Worm (Caenorhabditis elegans): ENCODE results near the gene ncs-1.

ncs-1 gene

DNA sequence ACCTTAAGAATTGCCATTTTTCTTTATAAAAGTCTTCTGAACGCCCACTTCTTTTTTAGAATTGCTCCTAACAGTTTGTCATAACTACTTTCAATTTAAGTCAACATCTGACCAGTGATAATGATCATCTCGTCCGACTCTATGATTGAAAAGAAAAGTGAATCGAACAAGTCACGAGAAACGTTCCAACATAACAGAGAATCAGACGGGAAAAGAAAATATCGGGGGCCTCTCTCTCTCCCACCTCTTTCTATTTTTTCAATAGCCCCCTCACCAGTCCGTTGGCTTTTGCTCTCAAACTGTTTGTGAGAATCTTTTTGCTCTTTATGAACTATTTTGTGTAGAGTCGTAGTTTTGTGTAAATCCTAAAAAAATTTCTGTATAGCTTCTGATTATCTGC, 35.4 kb downstream of the ncs-1 start:
- TF ChIP-seq Y22D7AL.16 (tag; optimal IDR thresholded peaks at IDR 0.05): no peak
- no peak for TF ChIP-seq tbx-7 (tag; optimal IDR thresholded peaks at IDR 0.05)
- TF ChIP-seq tbx-2 (tag; optimal IDR thresholded peaks at IDR 0.05): no peak
- TF ChIP-seq K09A11.1 (tag; optimal IDR thresholded peaks at IDR 0.05; ENCODE audit: insufficient read depth): no peak
- TF ChIP-seq F13H6.1 (tag; optimal IDR thresholded peaks at IDR 0.05): no peak

DNA sequence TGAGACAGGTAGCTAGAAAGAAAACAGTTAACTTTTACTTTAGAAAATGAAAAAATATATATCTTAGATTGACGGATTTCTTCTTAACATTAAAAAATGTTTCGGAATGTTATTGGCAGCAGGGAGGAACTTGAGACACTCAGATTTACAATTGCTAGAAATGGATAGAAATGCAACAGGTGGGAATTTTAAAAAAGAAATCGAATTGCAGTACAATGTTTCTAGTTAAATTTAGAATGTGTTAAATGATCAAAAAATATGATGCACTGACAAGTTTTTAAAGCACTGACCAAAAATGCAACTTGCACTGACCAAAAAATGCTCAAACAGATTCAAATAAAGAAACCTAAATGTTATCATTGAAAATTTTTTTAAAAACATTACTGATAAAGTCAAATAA, 36.9 kb downstream of the ncs-1 start:
- TF ChIP-seq ets-4 (tag; optimal IDR thresholded peaks at IDR 0.05) (no peak), ceh-6 (GFP tag; optimal IDR thresholded peaks at IDR 0.05) (no peak), syd-9 (tag; optimal IDR thresholded peaks at IDR 0.05) (no peak), tbx-2 (tag; optimal IDR thresholded peaks at IDR 0.05) (no peak), T23F11.4 (GFP tag; optimal IDR thresholded peaks at IDR 0.05) (no peak), dmd-4 (tag; optimal IDR thresholded peaks at IDR 0.05; ENCODE audit: borderline replicate concordance) (no peak), zip-5 (tag; optimal IDR thresholded peaks at IDR 0.05) (no peak), eyg-1 (tag; optimal IDR thresholded peaks at IDR 0.05) (no peak)

DNA sequence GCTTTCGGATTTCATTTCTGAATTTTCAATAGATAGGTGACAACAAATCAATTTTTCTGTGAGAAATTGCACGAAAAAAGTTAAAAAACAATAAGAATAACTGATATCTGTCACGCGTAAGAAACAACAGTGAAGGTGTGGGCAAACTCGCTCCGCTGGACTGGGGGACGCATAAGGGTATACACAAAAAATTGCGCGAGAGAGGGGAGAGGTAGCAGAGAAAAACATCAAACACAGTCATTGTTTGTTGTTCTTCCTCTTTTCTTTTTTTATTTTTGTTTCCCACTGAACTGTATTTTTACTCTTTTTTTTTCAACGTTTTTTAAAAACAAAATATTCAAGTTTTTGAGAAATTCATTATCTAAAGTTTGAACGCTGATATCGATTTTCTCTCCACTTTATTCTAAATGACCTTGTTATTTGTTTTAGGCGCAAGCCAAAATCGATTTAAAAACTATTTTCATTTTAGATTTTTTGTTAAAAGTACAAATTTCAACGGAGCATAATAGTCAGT, 38.5 kb downstream of the ncs-1 start, which contains the start of the genes pifk-1 and tbc-11:
pifk-1 (minus strand) TSS at position 17 of the 514 bp plus-strand sequence.
tbc-11 (plus strand) TSS at position 464 of the 514 bp plus-strand sequence.
- TF ChIP-seq hlh-30 (tag; optimal IDR thresholded peaks at IDR 0.05; ENCODE audit: insufficient read depth): peak; percentile 47
- TF ChIP-seq mec-3 (tag; optimal IDR thresholded peaks at IDR 0.05; ENCODE audit: borderline replicate concordance): no peak

DNA sequence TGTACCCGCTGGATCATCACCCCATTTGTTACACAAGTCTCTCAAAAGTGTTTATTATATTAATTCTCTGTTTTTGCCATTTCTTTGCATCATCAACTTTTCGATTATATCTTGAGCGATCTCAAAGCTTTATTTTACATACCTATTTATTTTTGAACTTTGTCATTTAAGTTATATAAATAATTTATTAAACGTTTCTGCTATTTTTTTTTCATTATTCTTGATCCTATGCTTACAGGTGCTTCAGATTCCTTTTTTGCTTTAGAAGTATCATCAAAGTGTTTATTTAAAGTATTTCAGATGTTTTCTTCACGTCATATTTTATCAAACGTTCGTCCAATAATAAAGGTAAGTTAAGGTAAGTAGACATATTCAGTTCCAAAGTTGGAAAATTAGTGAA, 45.0 kb downstream of the ncs-1 start, which contains the start of gene F35H12.5:
F35H12.5 (plus strand) TSS at position 301 of the 400 bp plus-strand sequence.
- TF ChIP-seq ceh-14 (tag; optimal IDR thresholded peaks at IDR 0.05): no peak
- no peak for TF ChIP-seq sdc-2 (tag; optimal IDR thresholded peaks at IDR 0.05)
- TF ChIP-seq ceh-45 (GFP tag; IDR thresholded peaks at IDR 0.05): no peak
- no peak for TF ChIP-seq gmeb-2 (tag; optimal IDR thresholded peaks at IDR 0.05)
- TF ChIP-seq lim-6 (tag; optimal IDR thresholded peaks at IDR 0.05): no peak
- TF ChIP-seq pax-1 (tag; optimal IDR thresholded peaks at IDR 0.05): no peak
- TF ChIP-seq elt-2 (tag; optimal IDR thresholded peaks at IDR 0.05): no peak
- TF ChIP-seq mec-3 (tag; optimal IDR thresholded peaks at IDR 0.05; ENCODE audit: borderline replicate concordance): no peak
- no peak for TF ChIP-seq lin-11 (tag; optimal IDR thresholded peaks at IDR 0.05)
- no peak for TF ChIP-seq T23F11.4 (GFP tag; optimal IDR thresholded peaks at IDR 0.05)
- no peak for TF ChIP-seq madf-2 (tag; optimal IDR thresholded peaks at IDR 0.05)

DNA sequence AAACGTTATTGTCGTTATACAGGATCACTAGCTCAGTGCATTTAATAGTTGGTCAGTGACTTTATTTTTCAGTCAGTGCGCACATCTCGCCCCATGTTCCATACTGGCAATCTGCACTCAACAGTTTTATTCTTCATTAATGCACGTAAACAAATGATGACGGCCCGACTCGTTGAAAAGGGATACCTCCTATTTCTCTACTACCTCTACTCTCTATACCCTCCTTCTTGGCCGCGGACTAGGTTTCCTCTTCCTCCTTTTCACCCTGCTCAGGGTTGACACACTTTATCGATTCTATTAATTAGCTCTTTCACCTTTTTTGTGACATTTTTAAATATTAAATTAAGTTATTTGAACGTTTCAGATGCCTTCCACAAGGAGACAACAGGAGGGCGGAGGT, 47.6 kb downstream of the ncs-1 start, which contains the start of gene sel-12:
sel-12 (plus strand) TSS at position 358 of the 400 bp plus-strand sequence.
- TF ChIP-seq unc-55 (GFP tag; optimal IDR thresholded peaks at IDR 0.05) (no peak), ref-2 (tag; optimal IDR thresholded peaks at IDR 0.05) (peak; percentile 16), ceh-31 (tag; optimal IDR thresholded peaks at IDR 0.05) (peak; percentile 66), sdc-2 (tag; optimal IDR thresholded peaks at IDR 0.05) (peak; percentile 24), K09A11.1 (tag; optimal IDR thresholded peaks at IDR 0.05; ENCODE audit: insufficient read depth) (no peak), ceh-48 (tag; optimal IDR thresholded peaks at IDR 0.05) (peak; percentile 34), madf-2 (tag; optimal IDR thresholded peaks at IDR 0.05) (no peak), ceh-22 (tag; optimal IDR thresholded peaks at IDR 0.05) (no peak), elt-2 (tag; optimal IDR thresholded peaks at IDR 0.05) (no peak), hlh-6 (tag; optimal IDR thresholded peaks at IDR 0.05) (peak; percentile 13), ceh-34 (tag; optimal IDR thresholded peaks at IDR 0.05) (peak; percentile 64), tbx-7 (tag; optimal IDR thresholded peaks at IDR 0.05) (no peak), ceh-2 (tag; optimal IDR thresholded peaks at IDR 0.05) (peak; percentile 63), C08G9.2 (tag; optimal IDR thresholded peaks at IDR 0.05) (peak; percentile 38), hlh-8 (tag; optimal IDR thresholded peaks at IDR 0.05) (peak; percentile 31), eyg-1 (tag; optimal IDR thresholded peaks at IDR 0.05) (no peak), unc-42 (tag; optimal IDR thresholded peaks at IDR 0.05) (peak; percentile 27), tbx-2 (tag; optimal IDR thresholded peaks at IDR 0.05) (peak; percentile 27), C38D4.7 (GFP tag; optimal IDR thresholded peaks at IDR 0.05) (no peak)
